Worm (Caenorhabditis elegans): ENCODE results near the gene ints-11.

ints-11 gene

DNA sequence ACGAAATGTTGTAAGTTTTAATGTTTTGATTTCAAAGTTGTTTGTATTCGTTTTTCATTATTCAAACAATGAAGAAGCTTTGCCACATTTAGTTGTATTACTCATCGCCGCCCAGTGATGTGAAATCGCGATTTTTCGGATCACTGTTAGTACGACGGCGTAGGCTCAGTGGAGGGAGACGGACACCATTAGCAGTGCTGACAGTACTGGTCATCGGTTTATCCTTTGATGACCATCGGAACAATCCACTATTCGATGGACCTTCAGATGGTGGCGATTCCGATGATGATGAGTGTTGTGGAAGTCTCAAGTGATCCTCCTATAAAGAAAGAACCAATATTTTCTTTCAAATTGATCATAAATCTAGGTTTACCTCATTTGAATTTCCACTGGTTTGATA lies 44.2 kb upstream of the ints-11 start:
- no peak for TF ChIP-seq nhr-28 (tag; optimal IDR thresholded peaks at IDR 0.05)
- TF ChIP-seq ceh-63 (GFP tag; optimal IDR thresholded peaks at IDR 0.05): no peak
- TF ChIP-seq nhr-47 (tag; optimal IDR thresholded peaks at IDR 0.05): no peak
- TF ChIP-seq snu-23 (GFP tag; optimal IDR thresholded peaks at IDR 0.05): no peak
- peak; percentile 53 for TF ChIP-seq nhr-85 (tag)
- TF ChIP-seq lin-13 (GFP tag; optimal IDR thresholded peaks at IDR 0.05): no peak
- TF ChIP-seq aha-1 (tag; optimal IDR thresholded peaks at IDR 0.05): no peak
- TF ChIP-seq sup-37 (GFP tag; optimal IDR thresholded peaks at IDR 0.05): no peak
- TF ChIP-seq skn-1 (tag; optimal IDR thresholded peaks at IDR 0.05): no peak
- no peak for TF ChIP-seq ets-5 (GFP tag; IDR thresholded peaks at IDR 0.05)
- TF ChIP-seq ceh-8 (GFP tag; optimal IDR thresholded peaks at IDR 0.05): no peak
- TF ChIP-seq efl-3 (GFP tag; optimal IDR thresholded peaks at IDR 0.05): no peak
- peak in 1 of 2 experiments; percentile 1 for TF ChIP-seq lin-35 (GFP tag; optimal IDR thresholded peaks at IDR 0.05)
- no peak for TF ChIP-seq hlh-4 (tag; optimal IDR thresholded peaks at IDR 0.05)
- no peak for TF ChIP-seq lsy-2 (tag; optimal IDR thresholded peaks at IDR 0.05)
- no peak for TF ChIP-seq fkh-10 (GFP tag; optimal IDR thresholded peaks at IDR 0.05)
- TF ChIP-seq lin-15B (tag; optimal IDR thresholded peaks at IDR 0.05): no peak
- no peak for TF ChIP-seq unc-86 (tag; optimal IDR thresholded peaks at IDR 0.05)
- no peak for TF ChIP-seq zip-4 (GFP tag; optimal IDR thresholded peaks at IDR 0.05)
- TF ChIP-seq nhr-71 (tag; optimal IDR thresholded peaks at IDR 0.05): no peak
- no peak for TF ChIP-seq snpc-4 (tag; optimal IDR thresholded peaks at IDR 0.05)
- no peak for TF ChIP-seq tbx-2 (tag; optimal IDR thresholded peaks at IDR 0.05)
- peak; percentile 5 for TF ChIP-seq aly-2 (tag; optimal IDR thresholded peaks at IDR 0.05)
- no peak for TF ChIP-seq Y116A8C.19 (tag; optimal IDR thresholded peaks at IDR 0.05; ENCODE audit: borderline replicate concordance)

ce11 chrII:8185016-8185493 lies 41.8 kb upstream of the ints-11 start, which contains the start of the genes mig-5 and cct-1:
Gene mig-5 (minus strand): TSS chrII:8185023.
Gene cct-1 (plus strand): TSS chrII:8185443.
- peak; percentile 100 for TF ChIP-seq lsy-2 (tag; optimal IDR thresholded peaks at IDR 0.05)
- peak; percentile 98 for TF ChIP-seq lin-39 (tag; optimal IDR thresholded peaks at IDR 0.05)
- TF ChIP-seq egl-27 (tag; optimal IDR thresholded peaks at IDR 0.05): peak; percentile 73 to 88
- peak; percentile 95 for TF ChIP-seq fos-1 (tag; optimal IDR thresholded peaks at IDR 0.05)
- peak; percentile 38 for TF ChIP-seq pqm-1 (tag; optimal IDR thresholded peaks at IDR 0.05)
- TF ChIP-seq nhr-90 (tag; optimal IDR thresholded peaks at IDR 0.05; ENCODE audit: poor library complexity): peak; percentile 98
- TF ChIP-seq xbp-1 (tag; optimal IDR thresholded peaks at IDR 0.05): peak; percentile 98
- TF ChIP-seq nhr-19 (GFP tag; conservative IDR thresholded peaks at IDR 0.05): peak; percentile 98
- peak; percentile 98 for TF ChIP-seq rnt-1 (tag; optimal IDR thresholded peaks at IDR 0.05)
- TF ChIP-seq zag-1 (tag; optimal IDR thresholded peaks at IDR 0.05): peak; percentile 87
- TF ChIP-seq dsc-1 (tag; optimal IDR thresholded peaks at IDR 0.05): peak; percentile 99
- TF ChIP-seq hlh-17 (GFP tag; optimal IDR thresholded peaks at IDR 0.05; ENCODE audit: borderline replicate concordance): no peak
- TF ChIP-seq ceh-82 (tag; optimal IDR thresholded peaks at IDR 0.05): peak; percentile 97 to 99 (median 98)
- peak; percentile 90 for TF ChIP-seq nhr-77 (tag; optimal IDR thresholded peaks at IDR 0.05)
- TF ChIP-seq fkh-8 (tag; optimal IDR thresholded peaks at IDR 0.05): peak; percentile 98
- peak; percentile 98 for TF ChIP-seq aly-2 (tag; optimal IDR thresholded peaks at IDR 0.05)
- TF ChIP-seq nhr-12 (tag; optimal IDR thresholded peaks at IDR 0.05): peak; percentile 49
- peak; percentile 90 for TF ChIP-seq ceh-63 (GFP tag; optimal IDR thresholded peaks at IDR 0.05)
- peak; percentile 84 for TF ChIP-seq fkh-10 (GFP tag; optimal IDR thresholded peaks at IDR 0.05)
- TF ChIP-seq vab-15 (tag; optimal IDR thresholded peaks at IDR 0.05): peak; percentile 94
- peak; percentile 97 for TF ChIP-seq irx-1 (tag; optimal IDR thresholded peaks at IDR 0.05)
- TF ChIP-seq dpl-1 (GFP tag; optimal IDR thresholded peaks at IDR 0.05): peak; percentile 87 to 93 (median 89)
- TF ChIP-seq lir-3 (tag; optimal IDR thresholded peaks at IDR 0.05; ENCODE audit: poor library complexity): peak; percentile 95
- TF ChIP-seq skn-1 (tag; optimal IDR thresholded peaks at IDR 0.05): peak; percentile 97
- TF ChIP-seq grh-1 (GFP tag; IDR thresholded peaks at IDR 0.05): peak; percentile 98
- TF ChIP-seq egl-13 (tag; optimal IDR thresholded peaks at IDR 0.05): peak; percentile 97
- TF ChIP-seq zip-4 (GFP tag; optimal IDR thresholded peaks at IDR 0.05): peak; percentile 91
- peak; percentile 85 for TF ChIP-seq mef-2 (tag; optimal IDR thresholded peaks at IDR 0.05)
- peak; percentile 78 for TF ChIP-seq aha-1 (tag; optimal IDR thresholded peaks at IDR 0.05)
- TF ChIP-seq sup-37 (GFP tag; optimal IDR thresholded peaks at IDR 0.05): peak; percentile 92
- TF ChIP-seq C16A3.4 (tag; optimal IDR thresholded peaks at IDR 0.05): peak; percentile 98
- TF ChIP-seq nhr-71 (tag; optimal IDR thresholded peaks at IDR 0.05): peak; percentile 99
- peak; percentile 94 for TF ChIP-seq mab-9 (GFP tag; IDR thresholded peaks at IDR 0.05)
- TF ChIP-seq efl-1 (optimal IDR thresholded peaks at IDR 0.05): peak; percentile 96 to 98
- TF ChIP-seq efl-1 (GFP tag; optimal IDR thresholded peaks at IDR 0.05 in 1 of 2): peak; percentile 85 to 99
- TF ChIP-seq swsn-7 (tag; optimal IDR thresholded peaks at IDR 0.05): peak; percentile 98
- peak; percentile 99 for TF ChIP-seq nhr-85 (tag)

Measured in whole organism, L1 larva.